Worm (Caenorhabditis elegans): Measurements from ENCODE around the gene C35A5.8.

- TF ChIP-seq dpl-1 (GFP tag; optimal IDR thresholded peaks at IDR 0.05) (no peak), unc-62 (GFP tag; optimal IDR thresholded peaks at IDR 0.05) (no peak)
Observed at ce11 chrV:10574197-10574596, 48.5 kb upstream of the C35A5.8 start.

All from whole organism, L1 larva.